Fruit fly (Drosophila melanogaster): Measurements from ENCODE around the gene CG6724.

Gene CG6724

dm6 chr2L:10754599-10754998 is 15.2 kb downstream of the CG6724 start:
- TF ChIP-seq pan (optimal IDR thresholded peaks at IDR 0.05), result no peak
- no peak for TF ChIP-seq Hnf4 (GFP tag; optimal IDR thresholded peaks at IDR 0.05)
- TF ChIP-seq Mio (GFP tag; optimal IDR thresholded peaks at IDR 0.05), result no peak

- TF ChIP-seq HLH106 (tag; optimal IDR thresholded peaks at IDR 0.05), result no peak
- TF ChIP-seq usp (GFP tag; optimal IDR thresholded peaks at IDR 0.05), result no peak
- no peak for TF ChIP-seq dsf (GFP tag; optimal IDR thresholded peaks at IDR 0.05; ENCODE audit: borderline replicate concordance)
- TF ChIP-seq dmrt93B (GFP tag; optimal IDR thresholded peaks at IDR 0.05), result no peak
- no peak for TF ChIP-seq brk (GFP tag; optimal IDR thresholded peaks at IDR 0.05)
- TF ChIP-seq CG32264 (GFP tag; optimal IDR thresholded peaks at IDR 0.05), result no peak
- no peak for TF ChIP-seq br (GFP tag; optimal IDR thresholded peaks at IDR 0.05)
- TF ChIP-seq Mio (GFP tag; optimal IDR thresholded peaks at IDR 0.05), result no peak
- no peak for TF ChIP-seq Hr83 (GFP tag; optimal IDR thresholded peaks at IDR 0.05; ENCODE audit: poor library complexity, severe bottlenecking)
- TF ChIP-seq rgr (GFP tag; optimal IDR thresholded peaks at IDR 0.05), result no peak
- TF ChIP-seq OdsH (GFP tag; optimal IDR thresholded peaks at IDR 0.05), result no peak
- TF ChIP-seq Hnf4 (GFP tag; optimal IDR thresholded peaks at IDR 0.05), result no peak
- TF ChIP-seq Abd-B (GFP tag; optimal IDR thresholded peaks at IDR 0.05), result no peak
- TF ChIP-seq CG9705 (GFP tag; optimal IDR thresholded peaks at IDR 0.05), result no peak
- TF ChIP-seq tai (GFP tag; optimal IDR thresholded peaks at IDR 0.05), result no peak
- TF ChIP-seq sage (GFP tag; optimal IDR thresholded peaks at IDR 0.05), result no peak
- TF ChIP-seq N (GFP tag; optimal IDR thresholded peaks at IDR 0.05), result no peak
- TF ChIP-seq h (GFP tag; optimal IDR thresholded peaks at IDR 0.05), result no peak
These were observed 16.1 kb downstream of the CG6724 start for dm6 chr2L:10753618-10754017.

- no peak for TF ChIP-seq dsf (GFP tag; optimal IDR thresholded peaks at IDR 0.05; ENCODE audit: borderline replicate concordance)
- TF ChIP-seq dl (GFP tag; optimal IDR thresholded peaks at IDR 0.05; ENCODE audit: insufficient read depth in 1 of 2, partially characterized antibody in 2 of 2), result no peak
- no peak for TF ChIP-seq Hr78 (GFP tag; optimal IDR thresholded peaks at IDR 0.05)
- TF ChIP-seq Vsx2 (GFP tag; optimal IDR thresholded peaks at IDR 0.05; ENCODE audit: partially characterized antibody), result no peak
- TF ChIP-seq psq (GFP tag; optimal IDR thresholded peaks at IDR 0.05), result no peak
- no peak for TF ChIP-seq Hnf4 (GFP tag; optimal IDR thresholded peaks at IDR 0.05)
- TF ChIP-seq jim (GFP tag; optimal IDR thresholded peaks at IDR 0.05), result no peak
- no peak for TF ChIP-seq CG9705 (GFP tag; optimal IDR thresholded peaks at IDR 0.05)
- TF ChIP-seq Mio (GFP tag; optimal IDR thresholded peaks at IDR 0.05), result no peak
- no peak for TF ChIP-seq h (GFP tag; optimal IDR thresholded peaks at IDR 0.05)
- TF ChIP-seq OdsH (GFP tag; optimal IDR thresholded peaks at IDR 0.05), result no peak
- TF ChIP-seq foxo (GFP tag; optimal IDR thresholded peaks at IDR 0.05), result no peak
- no peak for TF ChIP-seq pan (optimal IDR thresholded peaks at IDR 0.05)
- TF ChIP-seq GATAd (GFP tag; optimal IDR thresholded peaks at IDR 0.05), result no peak
- TF ChIP-seq Jra (GFP tag; optimal IDR thresholded peaks at IDR 0.05), result no peak
These were observed 17.1 kb downstream of the CG6724 start for dm6 chr2L:10752668-10753067.

- peak; percentile 33 for TF ChIP-seq sv (GFP tag; optimal IDR thresholded peaks at IDR 0.05)
- no peak for TF ChIP-seq Vsx2 (GFP tag; optimal IDR thresholded peaks at IDR 0.05; ENCODE audit: partially characterized antibody)
- TF ChIP-seq pan (optimal IDR thresholded peaks at IDR 0.05), result no peak
These were observed 17.7 kb downstream of the CG6724 start for dm6 chr2L:10751879-10752620.

- TF ChIP-seq dsf (GFP tag; optimal IDR thresholded peaks at IDR 0.05; ENCODE audit: borderline replicate concordance), result no peak
- TF ChIP-seq Hr78 (GFP tag; optimal IDR thresholded peaks at IDR 0.05), result no peak
- no peak for TF ChIP-seq Rel (GFP tag; optimal IDR thresholded peaks at IDR 0.05)
- no peak for TF ChIP-seq Rel (tag; optimal IDR thresholded peaks at IDR 0.05)
- TF ChIP-seq tai (GFP tag; optimal IDR thresholded peaks at IDR 0.05), result no peak
- no peak for TF ChIP-seq dmrt93B (GFP tag; optimal IDR thresholded peaks at IDR 0.05)
- TF ChIP-seq Sp1 (GFP tag; optimal IDR thresholded peaks at IDR 0.05), result no peak
- TF ChIP-seq OdsH (GFP tag; optimal IDR thresholded peaks at IDR 0.05), result no peak
- TF ChIP-seq dl (GFP tag; optimal IDR thresholded peaks at IDR 0.05; ENCODE audit: insufficient read depth in 1 of 2, partially characterized antibody in 2 of 2), result no peak
These were observed 18.7 kb downstream of the CG6724 start for dm6 chr2L:10750915-10751612.

Data from whole organism, wandering third instar larva.